Worm (Caenorhabditis elegans) whole organism, L1 larva: ENCODE data around the gene parp-2.

ENCODE experiments used
- C04F5.9 ChIP-seq: sonication (generic microtip); optimal IDR thresholded peaks from 2 replicates; lab custom pipeline; 2016; ENCODE audit warnings: missing genetic modification characterization, missing compliant biosample characterization
- C16A3.4 ChIP-seq: fragments of 150-350 bp; optimal IDR thresholded peaks from 2 replicates; lab custom pipeline; 2014; ENCODE audit warnings: missing biosample characterization, missing genetic modification characterization
- Y116A8C.19 ChIP-seq: sonication (generic microtip); optimal IDR thresholded peaks from 2 replicates; lab custom pipeline; 2016; ENCODE audit warnings: missing compliant biosample characterization, missing genetic modification characterization, borderline replicate concordance
- alr-1 ChIP-seq: fragments of 200-800 bp; sonication (Bioruptor generic); optimal IDR thresholded peaks from 2 replicates; lab custom pipeline; 2018; ENCODE audit warnings: borderline replicate concordance, mild to moderate bottlenecking, missing genetic modification characterization, missing compliant biosample characterization
- aly-2 ChIP-seq: fragments of 150-350 bp; optimal IDR thresholded peaks from 2 replicates; lab custom pipeline; 2014; ENCODE audit warnings: missing biosample characterization, missing genetic modification characterization
- ama-1 ChIP-seq: fragments of 150-350 bp; optimal IDR thresholded peaks from 2 replicates; lab custom pipeline; 2014
- ceh-82 ChIP-seq, 3 experiments: fragments of 150-350 bp in 1 of 3; sonication (generic microtip) in 2 of 3; optimal IDR thresholded peaks; 2 replicates each; lab custom pipeline; 2014 to 2017; ENCODE audit warnings: missing biosample characterization in 3 of 3, missing genetic modification characterization in 3 of 3
- ceh-90 ChIP-seq: sonication (generic microtip); optimal IDR thresholded peaks from 2 replicates; lab custom pipeline; 2016; ENCODE audit warnings: missing genetic modification characterization, missing compliant biosample characterization
- ces-1 ChIP-seq: fragments of 150-350 bp; optimal IDR thresholded peaks from 2 replicates; lab custom pipeline; 2014; ENCODE audit warnings: missing biosample characterization, missing genetic modification reagents, missing genetic modification characterization
- dsc-1 ChIP-seq: sonication (generic microtip); optimal IDR thresholded peaks from 2 replicates; lab custom pipeline; 2016; ENCODE audit warnings: mild to moderate bottlenecking, missing genetic modification characterization, missing compliant biosample characterization
- efl-1 ChIP-seq, 4 experiments: fragments of 150-350 bp; optimal IDR thresholded peaks in 3 of 4; peaks in 1 of 4; 1 replicate in 1 of 4; 2 replicates in 3 of 4; lab custom pipeline; 2014; ENCODE audit warnings: missing biosample characterization in 2 of 4, missing genetic modification characterization in 2 of 4, missing genetic modification reagents in 2 of 4
- efl-3 ChIP-seq: fragments of 200-800 bp; sonication (Bioruptor generic); optimal IDR thresholded peaks from 2 replicates; lab custom pipeline; 2018; ENCODE audit warnings: mild to moderate bottlenecking, missing genetic modification characterization, missing compliant biosample characterization
- egl-13 ChIP-seq: sonication (generic microtip); optimal IDR thresholded peaks from 2 replicates; lab custom pipeline; 2016; ENCODE audit warnings: missing genotype, missing genetic modification reagents, missing genetic modification characterization, missing compliant biosample characterization
- egl-27 ChIP-seq, 2 experiments: fragments of 150-350 bp in 1 of 2; sonication (generic microtip); optimal IDR thresholded peaks; 3 replicates each; lab custom pipeline; 2017 to 2018; ENCODE audit warnings: missing biosample characterization in 2 of 2, missing genetic modification characterization in 2 of 2, missing genetic modification reagents in 2 of 2
- elt-2 ChIP-seq: sonication (generic microtip); optimal IDR thresholded peaks from 2 replicates; lab custom pipeline; 2016; ENCODE audit warnings: missing genetic modification characterization, mild to moderate bottlenecking, inconsistent platforms, missing compliant biosample characterization, missing genetic modification reagents
- ets-5 ChIP-seq: fragments of 200-800 bp; sonication (Bioruptor generic); IDR thresholded peaks from 2 replicates; pipeline ENCODE4 v1.3.6; 2022; ENCODE audit warnings: missing genetic modification characterization, missing compliant biosample characterization
- fkh-4 ChIP-seq: sonication (generic microtip); optimal IDR thresholded peaks from 2 replicates; lab custom pipeline; 2016; ENCODE audit warnings: missing compliant biosample characterization, missing genetic modification characterization, borderline replicate concordance
- hlh-17 ChIP-seq: fragments of 200-800 bp; sonication (Bioruptor generic); optimal IDR thresholded peaks from 2 replicates; lab custom pipeline; 2018; ENCODE audit warnings: missing genetic modification characterization, mild to moderate bottlenecking, missing compliant biosample characterization, moderate library complexity, borderline replicate concordance
- hlh-4 ChIP-seq: sonication (generic microtip); optimal IDR thresholded peaks from 2 replicates; lab custom pipeline; 2016; ENCODE audit warnings: mild to moderate bottlenecking, missing genetic modification characterization, missing compliant biosample characterization
- irx-1 ChIP-seq: sonication (generic microtip); optimal IDR thresholded peaks from 2 replicates; lab custom pipeline; 2016; ENCODE audit warnings: missing genetic modification characterization, missing compliant biosample characterization
- isw-1 ChIP-seq: fragments of 200-800 bp; sonication (Bioruptor generic); IDR thresholded peaks from 2 replicates; pipeline ENCODE4 v1.3.6; 2022; ENCODE audit warnings: missing genetic modification characterization, missing compliant biosample characterization
- lin-13 ChIP-seq: fragments of 150-350 bp; optimal IDR thresholded peaks from 2 replicates; lab custom pipeline; 2014; ENCODE audit warnings: missing biosample characterization, missing genetic modification reagents, missing genetic modification characterization
- lin-14 ChIP-seq: fragments of 200-800 bp; sonication (Bioruptor generic); optimal IDR thresholded peaks from 2 replicates; lab custom pipeline; 2018; ENCODE audit warnings: mild to moderate bottlenecking, missing genetic modification characterization, moderate library complexity, missing compliant biosample characterization
- lin-35 ChIP-seq, 2 experiments: fragments of 150-350 bp; optimal IDR thresholded peaks; 2 replicates each; lab custom pipeline; 2014; ENCODE audit warnings: missing biosample characterization in 2 of 2, missing genetic modification characterization in 2 of 2, missing genetic modification reagents in 2 of 2
- lin-39 ChIP-seq: fragments of 150-350 bp; optimal IDR thresholded peaks from 2 replicates; lab custom pipeline; 2014; ENCODE audit warnings: missing biosample characterization, missing genetic modification reagents, missing genetic modification characterization
- mdl-1 ChIP-seq, 2 experiments: fragments of 150-350 bp; optimal IDR thresholded peaks; 2 replicates each; lab custom pipeline; 2014 to 2017; ENCODE audit warnings: missing biosample characterization in 2 of 2, missing genetic modification characterization in 2 of 2, inconsistent platforms in 1 of 2
- nhr-11 ChIP-seq: fragments of 150-350 bp; optimal IDR thresholded peaks from 2 replicates; lab custom pipeline; 2014; ENCODE audit warnings: missing biosample characterization, missing genetic modification characterization
- nhr-19 ChIP-seq: fragments of 200-800 bp; sonication (Bioruptor generic); conservative IDR thresholded peaks from 2 replicates; pipeline ENCODE4 v1.3.6; 2022; ENCODE audit warnings: missing genetic modification characterization, missing compliant biosample characterization
- nhr-28 ChIP-seq: fragments of 150-350 bp; optimal IDR thresholded peaks from 2 replicates; lab custom pipeline; 2014; ENCODE audit warnings: missing biosample characterization, missing genetic modification characterization
- nhr-47 ChIP-seq: sonication (generic microtip); optimal IDR thresholded peaks from 2 replicates; lab custom pipeline; 2016; ENCODE audit warnings: mild to moderate bottlenecking, missing genetic modification characterization, moderate library complexity, missing compliant biosample characterization
- nhr-71 ChIP-seq: sonication (generic microtip); optimal IDR thresholded peaks from 2 replicates; lab custom pipeline; 2016; ENCODE audit warnings: mild to moderate bottlenecking, missing genetic modification characterization, moderate library complexity, missing compliant biosample characterization
- nhr-77 ChIP-seq: fragments of 150-350 bp; optimal IDR thresholded peaks from 2 replicates; lab custom pipeline; 2014; ENCODE audit warnings: missing biosample characterization, missing genetic modification characterization
- nhr-84 ChIP-seq: sonication (generic microtip); optimal IDR thresholded peaks from 2 replicates; lab custom pipeline; 2017; ENCODE audit warnings: missing biosample characterization, missing genetic modification characterization
- nhr-85 ChIP-seq: sonication (generic microtip); peaks from one replicate; lab custom pipeline; 2016; ENCODE audit warnings: missing genetic modification characterization, inconsistent platforms, missing compliant biosample characterization
- nhr-90 ChIP-seq: sonication (generic microtip); optimal IDR thresholded peaks from 2 replicates; lab custom pipeline; 2016; ENCODE audit warnings: mild to moderate bottlenecking, missing genetic modification characterization, missing compliant biosample characterization; ENCODE audit not compliant: poor library complexity
- rnt-1 ChIP-seq: sonication (generic microtip); optimal IDR thresholded peaks from 2 replicates; lab custom pipeline; 2016; ENCODE audit warnings: mild to moderate bottlenecking, missing genetic modification characterization, moderate library complexity, missing compliant biosample characterization
- skn-1 ChIP-seq: fragments of 150-350 bp; optimal IDR thresholded peaks from 2 replicates; lab custom pipeline; 2014; ENCODE audit warnings: missing biosample characterization, missing genetic modification characterization
- snpc-4 ChIP-seq: fragments of 150-350 bp; optimal IDR thresholded peaks from 2 replicates; lab custom pipeline; 2014; ENCODE audit warnings: missing biosample characterization, missing genetic modification characterization
- snu-23 ChIP-seq: sonication (generic microtip); optimal IDR thresholded peaks from 2 replicates; lab custom pipeline; 2016; ENCODE audit warnings: missing genetic modification characterization, missing compliant biosample characterization
- sptf-1 ChIP-seq: fragments of 150-350 bp; optimal IDR thresholded peaks from 2 replicates; lab custom pipeline; 2014; ENCODE audit warnings: missing biosample characterization, missing genetic modification characterization
- sup-37 ChIP-seq: fragments of 200-800 bp; sonication (Bioruptor generic); optimal IDR thresholded peaks from 2 replicates; lab custom pipeline; 2018; ENCODE audit warnings: mild to moderate bottlenecking, missing genetic modification characterization, missing compliant biosample characterization
- swsn-7 ChIP-seq: sonication (generic microtip); optimal IDR thresholded peaks from 2 replicates; lab custom pipeline; 2016; ENCODE audit warnings: missing genetic modification characterization, missing compliant biosample characterization
- tbx-2 ChIP-seq: sonication (generic microtip); optimal IDR thresholded peaks from 2 replicates; lab custom pipeline; 2016; ENCODE audit warnings: missing genetic modification characterization, missing compliant biosample characterization
- tlp-1 ChIP-seq: fragments of 150-350 bp; optimal IDR thresholded peaks from 2 replicates; lab custom pipeline; 2014; ENCODE audit warnings: missing biosample characterization, missing genetic modification characterization
- unc-130 ChIP-seq: fragments of 150-350 bp; optimal IDR thresholded peaks from 2 replicates; lab custom pipeline; 2017; ENCODE audit warnings: missing biosample characterization, missing genetic modification characterization, inconsistent platforms
- unc-30 ChIP-seq: sonication (generic microtip); optimal IDR thresholded peaks from 2 replicates; lab custom pipeline; 2017; ENCODE audit warnings: missing biosample characterization, missing genetic modification characterization
- unc-62 ChIP-seq: fragments of 150-350 bp; optimal IDR thresholded peaks from 2 replicates; lab custom pipeline; 2014; ENCODE audit warnings: missing biosample characterization, missing genetic modification reagents, missing genetic modification characterization
- unc-98 ChIP-seq: fragments of 200-800 bp; sonication (Bioruptor generic); IDR thresholded peaks from 2 replicates; pipeline ENCODE4 v1.3.6; 2022; ENCODE audit warnings: missing genetic modification characterization, missing compliant biosample characterization
- vab-15 ChIP-seq: sonication (generic microtip); optimal IDR thresholded peaks from 2 replicates; lab custom pipeline; 2017; ENCODE audit warnings: missing genotype, mild to moderate bottlenecking, missing genetic modification characterization, missing compliant biosample characterization
- zag-1 ChIP-seq: fragments of 150-350 bp; optimal IDR thresholded peaks from 2 replicates; lab custom pipeline; 2014; ENCODE audit warnings: missing biosample characterization, missing genetic modification characterization
- ztf-11 ChIP-seq, 2 experiments: sonication (generic microtip); optimal IDR thresholded peaks; 2 replicates each; lab custom pipeline; 2016 to 2017; ENCODE audit warnings: missing genetic modification characterization in 2 of 2, missing biosample characterization in 1 of 2, missing compliant biosample characterization in 1 of 2
- ztf-4 ChIP-seq: fragments of 150-350 bp; optimal IDR thresholded peaks from 2 replicates; lab custom pipeline; 2014; ENCODE audit warnings: missing biosample characterization, missing genetic modification characterization

The parp-2 gene

DNA sequence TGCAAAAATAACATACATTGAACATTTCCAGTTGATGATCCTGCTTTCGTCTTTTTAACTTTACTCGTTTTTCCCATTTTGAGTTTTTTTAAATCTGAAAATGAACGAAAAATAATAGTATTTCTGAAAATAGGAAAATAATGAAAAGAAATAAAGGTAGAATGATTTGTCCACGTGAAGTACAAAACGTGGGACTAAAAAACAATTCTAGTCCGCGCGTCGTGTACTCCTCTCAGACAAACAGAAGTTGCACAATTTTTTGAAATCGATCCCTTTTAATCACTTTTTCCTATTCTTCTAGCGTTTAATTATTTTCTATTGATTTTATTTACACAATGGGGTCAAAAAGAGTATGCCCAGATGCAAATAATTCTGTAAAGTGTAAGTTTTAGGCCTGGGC lies 1.8 kb upstream of the parp-2 start, which contains the start of the genes E02H1.1 and tag-124:
TSS of gene E02H1.1 (minus strand) at position 94 of the 400 bp plus-strand sequence.
TSS of gene tag-124 (plus strand) at position 222 of the 400 bp plus-strand sequence.
- TF ChIP-seq nhr-11 (tag; lab: Kevin White, UChicago) (peak; percentile 66), Y116A8C.19 (tag; lab: Kevin White, UChicago) (peak; percentile 93), snu-23 (peak; percentile 91), swsn-7 (tag; lab: Kevin White, UChicago) (peak; percentile 91), ztf-4 (peak; percentile 79), lin-39 (tag; lab: Kevin White, UChicago) (peak; percentile 62), nhr-28 (tag; lab: Kevin White, UChicago) (no peak), skn-1 (tag; lab: Kevin White, UChicago) (peak; percentile 62), sup-37 (GFP tag; lab: Kevin White, UChicago) (peak; percentile 60), nhr-77 (no peak), C16A3.4 (tag; lab: Kevin White, UChicago) (peak; percentile 23), hlh-17 (no peak), zag-1 (tag; lab: Kevin White, UChicago) (no peak), nhr-47 (tag; lab: Kevin White, UChicago) (peak; percentile 93), nhr-71 (peak; percentile 93), lin-35 (GFP tag; optimal IDR thresholded peaks at IDR 0.05; lab: Kevin White, UChicago) (peak; percentile 73 to 76), unc-130 (tag; lab: Kevin White, UChicago) (peak; percentile 56), sptf-1 (tag; lab: Kevin White, UChicago) (no peak), tlp-1 (tag; lab: Kevin White, UChicago) (no peak), ztf-11 (tag; optimal IDR thresholded peaks at IDR 0.05; lab: Kevin White, UChicago) (peak in 1 of 2 experiments; percentile 97), ces-1 (GFP tag; lab: Kevin White, UChicago) (no peak), C04F5.9 (tag; lab: Kevin White, UChicago) (peak; percentile 92), ets-5 (GFP tag; lab: Robert Waterston, UW) (no peak), mdl-1 (tag; optimal IDR thresholded peaks at IDR 0.05; lab: Kevin White, UChicago) (peak in 1 of 2 experiments; percentile 65), nhr-84 (tag; lab: Kevin White, UChicago) (no peak), lin-13 (GFP tag; lab: Kevin White, UChicago) (peak; percentile 16), dsc-1 (tag; lab: Kevin White, UChicago) (peak; percentile 96), nhr-19 (GFP tag; lab: Robert Waterston, UW) (peak; percentile 97), rnt-1 (tag; lab: Kevin White, UChicago) (peak; percentile 99), unc-62 (GFP tag; lab: Kevin White, UChicago) (no peak), nhr-85 (tag; lab: Kevin White, UChicago) (peak; percentile 97), vab-15 (tag; lab: Kevin White, UChicago) (peak; percentile 65), unc-98 (peak; percentile 80), egl-13 (tag; lab: Kevin White, UChicago) (peak; percentile 97), ceh-90 (tag; lab: Kevin White, UChicago) (peak; percentile 96), snpc-4 (tag; lab: Kevin White, UChicago) (peak; percentile 38), unc-30 (peak; percentile 7), efl-3 (GFP tag; lab: Kevin White, UChicago) (peak; percentile 70), fkh-4 (tag; lab: Kevin White, UChicago) (peak; percentile 96), nhr-90 (peak; percentile 94), ama-1 (lab: Kevin White, UChicago) (no peak), alr-1 (no peak), lin-14 (GFP tag; lab: Kevin White, UChicago) (peak; percentile 86), egl-27 (tag; optimal IDR thresholded peaks at IDR 0.05; lab: Kevin White, UChicago) (no peak), ceh-82 (tag; optimal IDR thresholded peaks at IDR 0.05; lab: Kevin White, UChicago) (peak; percentile 52 to 66 (median 65)), tbx-2 (tag; lab: Kevin White, UChicago) (peak; percentile 93), elt-2 (tag; lab: Kevin White, UChicago) (peak; percentile 88), irx-1 (peak; percentile 97), aly-2 (tag; lab: Kevin White, UChicago) (peak; percentile 57), isw-1 (peak; percentile 77), efl-1 (optimal IDR thresholded peaks at IDR 0.05; lab: Kevin White, UChicago) (peak; percentile 75 to 81), efl-1 (GFP tag; optimal IDR thresholded peaks at IDR 0.05 in 1 of 2; lab: Kevin White, UChicago) (peak; percentile 75 to 97), hlh-4 (tag; lab: Kevin White, UChicago) (peak; percentile 66)
